Worm (Caenorhabditis elegans) whole organism, L1 larva: Measurements from ENCODE around the gene tbck-1.
"Not testable (repeated sequence)": the region's sequence is repeated elsewhere in the genome, so short reads cannot be mapped to it uniquely, and the experiment has no call there.

Experiments used
- alr-1 ChIP-seq: fragments of 200-800 bp; sonication (Bioruptor generic); optimal IDR thresholded peaks from 2 replicates; lab custom pipeline; 2018; ENCODE audit warnings: borderline replicate concordance, mild to moderate bottlenecking, missing genetic modification characterization, missing compliant biosample characterization
- blmp-1 ChIP-seq: fragments of 150-350 bp; optimal IDR thresholded peaks from 2 replicates; lab custom pipeline; 2014; ENCODE audit warnings: missing biosample characterization, missing genetic modification characterization
- ceh-63 ChIP-seq: fragments of 200-800 bp; sonication (Bioruptor generic); optimal IDR thresholded peaks from 2 replicates; lab custom pipeline; 2018; ENCODE audit warnings: mild to moderate bottlenecking, missing genetic modification characterization, missing compliant biosample characterization
- ceh-8 ChIP-seq: fragments of 200-800 bp; sonication (Bioruptor generic); optimal IDR thresholded peaks from 2 replicates; lab custom pipeline; 2018; ENCODE audit warnings: mild to moderate bottlenecking, missing genetic modification characterization, moderate library complexity, missing compliant biosample characterization
- ces-1 ChIP-seq: fragments of 150-350 bp; optimal IDR thresholded peaks from 2 replicates; lab custom pipeline; 2014; ENCODE audit warnings: missing biosample characterization, missing genetic modification reagents, missing genetic modification characterization
- dsc-1 ChIP-seq: sonication (generic microtip); optimal IDR thresholded peaks from 2 replicates; lab custom pipeline; 2016; ENCODE audit warnings: mild to moderate bottlenecking, missing genetic modification characterization, missing compliant biosample characterization
- efl-1 ChIP-seq, 4 experiments: fragments of 150-350 bp; optimal IDR thresholded peaks in 3 of 4; peaks in 1 of 4; 1 replicate in 1 of 4; 2 replicates in 3 of 4; lab custom pipeline; 2014; ENCODE audit warnings: missing biosample characterization in 2 of 4, missing genetic modification characterization in 2 of 4, missing genetic modification reagents in 2 of 4
- efl-3 ChIP-seq: fragments of 200-800 bp; sonication (Bioruptor generic); optimal IDR thresholded peaks from 2 replicates; lab custom pipeline; 2018; ENCODE audit warnings: mild to moderate bottlenecking, missing genetic modification characterization, missing compliant biosample characterization
- egl-13 ChIP-seq: sonication (generic microtip); optimal IDR thresholded peaks from 2 replicates; lab custom pipeline; 2016; ENCODE audit warnings: missing genotype, missing genetic modification reagents, missing genetic modification characterization, missing compliant biosample characterization
- egl-27 ChIP-seq, 2 experiments: fragments of 150-350 bp in 1 of 2; sonication (generic microtip); optimal IDR thresholded peaks; 3 replicates each; lab custom pipeline; 2017 to 2018; ENCODE audit warnings: missing biosample characterization in 2 of 2, missing genetic modification characterization in 2 of 2, missing genetic modification reagents in 2 of 2
- elt-2 ChIP-seq: sonication (generic microtip); optimal IDR thresholded peaks from 2 replicates; lab custom pipeline; 2016; ENCODE audit warnings: missing genetic modification characterization, mild to moderate bottlenecking, inconsistent platforms, missing compliant biosample characterization, missing genetic modification reagents
- elt-3 ChIP-seq, 6 experiments: fragments of 150-350 bp in 1 of 6; sonication (generic microtip); optimal IDR thresholded peaks; 2 replicates each; lab custom pipeline; 2017 to 2018; ENCODE audit warnings: missing biosample characterization in 6 of 6, missing genetic modification characterization in 6 of 6, inconsistent platforms in 1 of 6
- ets-5 ChIP-seq: fragments of 200-800 bp; sonication (Bioruptor generic); IDR thresholded peaks from 2 replicates; pipeline ENCODE4 v1.3.6; 2022; ENCODE audit warnings: missing genetic modification characterization, missing compliant biosample characterization
- fkh-8 ChIP-seq: sonication (generic microtip); optimal IDR thresholded peaks from 2 replicates; lab custom pipeline; 2016; ENCODE audit warnings: mild to moderate bottlenecking, missing genetic modification characterization, missing compliant biosample characterization
- grh-1 ChIP-seq: fragments of 200-800 bp; sonication (Bioruptor generic); IDR thresholded peaks from 2 replicates; pipeline ENCODE4 v1.3.6; 2022; ENCODE audit warnings: missing genetic modification reagents, missing genetic modification characterization, missing compliant biosample characterization
- hlh-4 ChIP-seq: sonication (generic microtip); optimal IDR thresholded peaks from 2 replicates; lab custom pipeline; 2016; ENCODE audit warnings: mild to moderate bottlenecking, missing genetic modification characterization, missing compliant biosample characterization
- isw-1 ChIP-seq: fragments of 200-800 bp; sonication (Bioruptor generic); IDR thresholded peaks from 2 replicates; pipeline ENCODE4 v1.3.6; 2022; ENCODE audit warnings: missing genetic modification characterization, missing compliant biosample characterization
- jun-1 ChIP-seq: fragments of 150-350 bp; optimal IDR thresholded peaks from 2 replicates; lab custom pipeline; 2014; ENCODE audit warnings: missing biosample characterization, missing genetic modification reagents, missing genetic modification characterization
- lin-13 ChIP-seq: fragments of 150-350 bp; optimal IDR thresholded peaks from 2 replicates; lab custom pipeline; 2014; ENCODE audit warnings: missing biosample characterization, missing genetic modification reagents, missing genetic modification characterization
- lir-3 ChIP-seq: sonication (generic microtip); optimal IDR thresholded peaks from 2 replicates; lab custom pipeline; 2016; ENCODE audit warnings: mild to moderate bottlenecking, missing genetic modification characterization, moderate library complexity, missing compliant biosample characterization; ENCODE audit not compliant: poor library complexity
- mab-9 ChIP-seq: fragments of 200-800 bp; sonication (Bioruptor generic); IDR thresholded peaks from 2 replicates; pipeline ENCODE4 v1.3.6; 2022; ENCODE audit warnings: missing genetic modification reagents, missing genetic modification characterization, missing compliant biosample characterization
- mdl-1 ChIP-seq, 2 experiments: fragments of 150-350 bp; optimal IDR thresholded peaks; 2 replicates each; lab custom pipeline; 2014 to 2017; ENCODE audit warnings: missing biosample characterization in 2 of 2, missing genetic modification characterization in 2 of 2, inconsistent platforms in 1 of 2
- mep-1 ChIP-seq: fragments of 150-350 bp; optimal IDR thresholded peaks from 2 replicates; lab custom pipeline; 2014; ENCODE audit warnings: missing biosample characterization, missing genetic modification characterization
- nhr-11 ChIP-seq: fragments of 150-350 bp; optimal IDR thresholded peaks from 2 replicates; lab custom pipeline; 2014; ENCODE audit warnings: missing biosample characterization, missing genetic modification characterization
- nhr-12 ChIP-seq: sonication (generic microtip); optimal IDR thresholded peaks from 2 replicates; lab custom pipeline; 2017; ENCODE audit warnings: missing biosample characterization, missing genetic modification characterization
- nhr-71 ChIP-seq: sonication (generic microtip); optimal IDR thresholded peaks from 2 replicates; lab custom pipeline; 2016; ENCODE audit warnings: mild to moderate bottlenecking, missing genetic modification characterization, moderate library complexity, missing compliant biosample characterization
- nhr-76 ChIP-seq: sonication (generic microtip); optimal IDR thresholded peaks from 2 replicates; lab custom pipeline; 2017; ENCODE audit warnings: missing biosample characterization, missing genetic modification characterization
- nhr-77 ChIP-seq: fragments of 150-350 bp; optimal IDR thresholded peaks from 2 replicates; lab custom pipeline; 2014; ENCODE audit warnings: missing biosample characterization, missing genetic modification characterization
- nhr-90 ChIP-seq: sonication (generic microtip); optimal IDR thresholded peaks from 2 replicates; lab custom pipeline; 2016; ENCODE audit warnings: mild to moderate bottlenecking, missing genetic modification characterization, missing compliant biosample characterization; ENCODE audit not compliant: poor library complexity
- skn-1 ChIP-seq: fragments of 150-350 bp; optimal IDR thresholded peaks from 2 replicates; lab custom pipeline; 2014; ENCODE audit warnings: missing biosample characterization, missing genetic modification characterization
- sox-4 ChIP-seq: sonication (generic microtip); optimal IDR thresholded peaks from 2 replicates; lab custom pipeline; 2016; ENCODE audit warnings: missing genetic modification characterization, missing compliant biosample characterization
- unc-30 ChIP-seq: sonication (generic microtip); optimal IDR thresholded peaks from 2 replicates; lab custom pipeline; 2017; ENCODE audit warnings: missing biosample characterization, missing genetic modification characterization
- unc-62 ChIP-seq: fragments of 150-350 bp; optimal IDR thresholded peaks from 2 replicates; lab custom pipeline; 2014; ENCODE audit warnings: missing biosample characterization, missing genetic modification reagents, missing genetic modification characterization
- unc-98 ChIP-seq: fragments of 200-800 bp; sonication (Bioruptor generic); IDR thresholded peaks from 2 replicates; pipeline ENCODE4 v1.3.6; 2022; ENCODE audit warnings: missing genetic modification characterization, missing compliant biosample characterization
- vab-15 ChIP-seq: sonication (generic microtip); optimal IDR thresholded peaks from 2 replicates; lab custom pipeline; 2017; ENCODE audit warnings: missing genotype, mild to moderate bottlenecking, missing genetic modification characterization, missing compliant biosample characterization

The tbck-1 gene

DNA sequence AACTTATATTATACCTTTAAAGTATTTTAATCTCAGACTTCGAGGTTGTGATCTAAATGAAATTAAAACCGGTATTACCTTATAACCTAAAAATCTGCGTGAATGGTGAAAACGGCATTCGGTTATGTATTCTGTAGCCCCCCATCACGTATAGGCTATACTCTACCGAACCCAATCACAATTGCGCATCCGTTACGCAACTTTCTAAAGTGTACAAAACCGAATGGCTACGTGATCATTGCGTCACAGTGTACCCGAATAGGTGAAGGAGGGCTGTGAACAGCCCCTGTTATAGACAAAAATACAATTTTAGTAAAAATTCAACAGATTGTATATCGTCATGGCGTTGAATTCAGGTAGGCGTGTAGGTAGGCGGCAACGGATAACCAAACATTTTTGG lies 5.7 kb upstream of the tbck-1 start:
- no peak for TF ChIP-seq ets-5 (GFP tag; lab: Robert Waterston, UW)
- TF ChIP-seq blmp-1 (tag; lab: Kevin White, UChicago), result peak; percentile 58
- no peak for TF ChIP-seq elt-3 (tag; optimal IDR thresholded peaks at IDR 0.05; lab: Kevin White, UChicago)
- no peak for TF ChIP-seq unc-30 (tag; lab: Kevin White, UChicago)
- TF ChIP-seq efl-1 (optimal IDR thresholded peaks at IDR 0.05; lab: Kevin White, UChicago), result no peak
- TF ChIP-seq efl-1 (GFP tag; optimal IDR thresholded peaks at IDR 0.05 in 1 of 2; lab: Kevin White, UChicago), result peak in 1 of 2 experiments; percentile 79

- TF ChIP-seq hlh-4, nhr-90, mep-1 (tag; lab: Kevin White, UChicago): not testable (repeated sequence)
Measured at ce11 chrII:4825133-4825532, 3.2 kb upstream of the tbck-1 start, which contains the start of the genes C33F10.8 and msp-40. C33F10.8 (minus strand) TSS chrII:4825233. msp-40 (plus strand) TSS chrII:4825414.

DNA sequence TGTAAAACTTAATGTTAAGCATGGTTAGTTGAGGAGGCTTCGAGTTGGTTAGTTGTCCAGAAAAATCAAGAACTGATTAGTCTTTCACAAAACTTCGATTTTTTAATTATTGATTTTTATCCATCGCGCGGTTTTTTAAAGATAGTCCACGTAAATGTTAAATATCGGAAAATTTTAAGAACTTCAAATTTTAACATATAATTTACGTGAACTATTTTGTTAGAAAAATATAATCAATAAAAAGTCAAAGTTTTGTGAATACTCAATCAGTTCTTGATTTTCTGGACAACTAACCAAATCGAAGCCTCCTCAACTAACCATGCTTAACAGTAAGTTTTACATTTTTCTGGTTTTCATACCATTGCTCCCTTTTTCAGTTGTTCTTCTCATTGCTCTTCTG lies 6.4 kb downstream of the tbck-1 start, which contains the start of the genes C33F10.11 and C33F10.1:
Gene C33F10.11 (minus strand): TSS at position 101 of the 400 bp plus-strand sequence.
Gene C33F10.1 (plus strand): TSS at position 263 of the 400 bp plus-strand sequence.
- TF ChIP-seq nhr-76 (tag; lab: Kevin White, UChicago) (no peak), dsc-1 (tag; lab: Kevin White, UChicago) (no peak), nhr-90 (tag; lab: Kevin White, UChicago) (no peak), mep-1 (tag; lab: Kevin White, UChicago) (no peak), skn-1 (no peak), mab-9 (GFP tag; lab: Robert Waterston, UW) (no peak), unc-98 (GFP tag; lab: Robert Waterston, UW) (no peak), vab-15 (tag; lab: Kevin White, UChicago) (no peak), mdl-1 (tag; optimal IDR thresholded peaks at IDR 0.05; lab: Kevin White, UChicago) (no peak), fkh-8 (tag; lab: Kevin White, UChicago) (no peak), ceh-63 (GFP tag; lab: Kevin White, UChicago) (no peak), alr-1 (tag; lab: Kevin White, UChicago) (no peak), elt-2 (tag; lab: Kevin White, UChicago) (no peak), nhr-71 (tag; lab: Kevin White, UChicago) (no peak)
- TF ChIP-seq, all 84 proteins: peak for 0

DNA sequence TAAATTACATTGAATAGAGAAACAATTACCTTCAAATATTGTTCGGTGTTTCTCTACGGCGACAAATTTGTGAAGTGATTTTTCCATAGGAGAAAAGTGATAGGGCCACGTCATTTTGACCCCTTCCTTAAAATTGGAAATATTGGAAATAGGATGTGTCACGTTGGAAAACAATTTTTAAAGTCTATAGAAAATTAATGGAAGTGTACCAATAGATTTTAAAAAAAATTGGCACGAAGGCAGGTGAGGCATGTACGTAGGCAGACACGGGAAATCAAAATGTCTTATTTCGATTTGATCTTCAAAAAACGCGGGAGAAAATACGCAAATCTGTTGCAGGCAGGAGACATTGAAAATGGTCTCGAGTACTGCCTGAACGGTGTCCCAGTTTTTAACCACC lies 9.3 kb downstream of the tbck-1 start, which contains the start of gene C33F10.12:
Gene C33F10.12 (minus strand): TSS at position 101 of the 400 bp plus-strand sequence.
- no peak for TF ChIP-seq isw-1 (GFP tag; lab: Robert Waterston, UW)

ce11 chrII:4842143-4842658 lies 13.8 kb downstream of the tbck-1 start, which contains the start of the genes T23B7.2 and nspd-4:
T23B7.2 (minus strand) TSS chrII:4842243.
nspd-4 (plus strand) TSS chrII:4842608.
- TF ChIP-seq egl-27 (tag; optimal IDR thresholded peaks at IDR 0.05; lab: Kevin White, UChicago); unc-62 (GFP tag; lab: Kevin White, UChicago); jun-1 (tag; lab: Kevin White, UChicago): not testable (repeated sequence)

DNA sequence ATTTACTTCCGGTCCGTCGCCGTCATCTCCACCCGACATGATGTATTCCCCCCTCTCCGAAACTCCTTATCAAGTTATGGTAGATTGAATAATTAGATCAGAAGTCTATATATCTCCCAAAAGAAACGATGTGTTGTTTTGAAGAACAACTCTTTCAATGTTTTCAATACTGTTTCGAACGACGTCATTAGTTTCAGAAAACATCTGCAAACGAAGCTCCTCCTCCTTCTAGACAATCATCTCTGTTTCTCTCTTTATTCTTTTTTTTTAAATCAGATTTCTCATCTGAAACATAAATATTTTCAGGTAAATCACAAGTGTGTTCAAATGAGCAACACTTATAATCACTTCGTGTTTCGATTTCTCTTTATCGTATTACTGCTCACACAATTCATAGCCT lies 21.5 kb downstream of the tbck-1 start, which contains the start of gene T23B7.3:
Gene T23B7.3 (plus strand): TSS at position 301 of the 400 bp plus-strand sequence.
- TF ChIP-seq nhr-71 (tag; lab: Kevin White, UChicago), result peak; percentile 29
- peak; percentile 25 for TF ChIP-seq fkh-8 (tag; lab: Kevin White, UChicago)
- no peak for TF ChIP-seq egl-13 (tag; lab: Kevin White, UChicago)

- TF ChIP-seq sox-4 (tag; lab: Kevin White, UChicago), result peak; percentile 93
- TF ChIP-seq ceh-8 (GFP tag; lab: Kevin White, UChicago), result peak; percentile 93
- TF ChIP-seq skn-1, result peak; percentile 88
- TF ChIP-seq ceh-63 (GFP tag; lab: Kevin White, UChicago), result no peak
- TF ChIP-seq lir-3 (tag; lab: Kevin White, UChicago), result peak; percentile 83
- peak; percentile 95 for TF ChIP-seq grh-1 (GFP tag; lab: Robert Waterston, UW)
- peak; percentile 24 for TF ChIP-seq nhr-12 (tag; lab: Kevin White, UChicago)
- TF ChIP-seq elt-3 (tag; optimal IDR thresholded peaks at IDR 0.05; lab: Kevin White, UChicago), result peak in 3 of 6 experiments; percentile 50 to 90 (median 90)
- TF ChIP-seq lin-13, result peak; percentile 93
- peak; percentile 97 for TF ChIP-seq dsc-1 (tag; lab: Kevin White, UChicago)
- no peak for TF ChIP-seq ces-1 (GFP tag; lab: Kevin White, UChicago)
- peak; percentile 51 for TF ChIP-seq efl-3
- peak; percentile 88 for TF ChIP-seq nhr-77 (tag; lab: Kevin White, UChicago)
- TF ChIP-seq hlh-4 (tag; lab: Kevin White, UChicago), result peak; percentile 8
- TF ChIP-seq nhr-11, result peak; percentile 88
- no peak for TF ChIP-seq unc-62 (GFP tag; lab: Kevin White, UChicago)
- TF ChIP-seq unc-30 (tag; lab: Kevin White, UChicago), result peak; percentile 57
Measured at ce11 chrII:4851594-4852106, 23.3 kb downstream of the tbck-1 start, which contains the start of gene dnj-9. dnj-9 (plus strand) TSS chrII:4852056.
